Fruit fly (Drosophila melanogaster) whole organism, prepupa: ENCODE measurements around the gene CG13731.

ENCODE experiments used
- Blimp-1 ChIP-seq: fragments of 200-800 bp; sonication (Bioruptor generic); optimal IDR thresholded peaks from 3 replicates; lab custom pipeline; 2017; ENCODE audit warnings: missing biosample characterization, missing genetic modification characterization, mild to moderate bottlenecking, moderate library complexity, missing genetic modification reagents
- CG11294 ChIP-seq: fragments of 200-800 bp; sonication (Bioruptor generic); IDR thresholded peaks from 2 replicates; pipeline ENCODE4 v1.3.6; 2022; ENCODE audit warnings: missing biosample characterization, missing genetic modification characterization
- CG11902 ChIP-seq: fragments of 200-800 bp; sonication (Bioruptor generic); optimal IDR thresholded peaks from 3 replicates; lab custom pipeline; 2016; ENCODE audit warnings: missing biosample characterization, missing genetic modification characterization
- CG1621 ChIP-seq: fragments of 200-800 bp; sonication (Bioruptor generic); optimal IDR thresholded peaks from 3 replicates; lab custom pipeline; 2018; ENCODE audit warnings: missing biosample characterization, mild to moderate bottlenecking, missing genetic modification characterization
- CG16779 ChIP-seq: fragments of 200-800 bp; sonication (Bioruptor generic); optimal IDR thresholded peaks from 3 replicates; lab custom pipeline; 2017; ENCODE audit warnings: missing biosample characterization, mild to moderate bottlenecking, missing genetic modification characterization
- CG3032 ChIP-seq: fragments of 200-800 bp; optimal IDR thresholded peaks from 2 replicates; lab custom pipeline; 2019; ENCODE audit warnings: missing biosample characterization, mild to moderate bottlenecking, missing genetic modification characterization, moderate library complexity
- CG32006 ChIP-seq: fragments of 200-800 bp; sonication (Bioruptor generic); optimal IDR thresholded peaks from 3 replicates; lab custom pipeline; 2017; ENCODE audit warnings: missing biosample characterization, mild to moderate bottlenecking, missing genetic modification characterization
- CG3919 ChIP-seq: fragments of 200-800 bp; sonication (Bioruptor generic); optimal IDR thresholded peaks from 3 replicates; lab custom pipeline; 2016; ENCODE audit warnings: missing biosample characterization, missing genetic modification characterization
- CG6163 ChIP-seq: fragments of 200-800 bp; sonication (Bioruptor generic); IDR thresholded peaks from 3 replicates; pipeline ENCODE4 v1.3.6; 2022; ENCODE audit warnings: missing biosample characterization, missing genetic modification characterization
- CG6854 ChIP-seq: fragments of 200-800 bp; sonication (Bioruptor generic); optimal IDR thresholded peaks from 2 replicates; lab custom pipeline; 2017; ENCODE audit warnings: missing biosample characterization, mild to moderate bottlenecking, missing genetic modification characterization
- CG7368 ChIP-seq: fragments of 200-800 bp; sonication (Bioruptor generic); optimal IDR thresholded peaks from 3 replicates; lab custom pipeline; 2016; ENCODE audit warnings: missing biosample characterization, missing genetic modification characterization
- CG8119 ChIP-seq: fragments of 200-800 bp; sonication (Bioruptor generic); IDR thresholded peaks from 3 replicates; pipeline ENCODE4 v1.3.6; 2022; ENCODE audit warnings: missing biosample characterization, missing genetic modification characterization
- CG8632 ChIP-seq: fragments of 200-800 bp; sonication (Bioruptor generic); optimal IDR thresholded peaks from 3 replicates; lab custom pipeline; 2016; ENCODE audit warnings: missing biosample characterization, missing genetic modification characterization
- CG9139 ChIP-seq: fragments of 200-800 bp; sonication (Bioruptor generic); optimal IDR thresholded peaks from 3 replicates; lab custom pipeline; 2017; ENCODE audit warnings: missing biosample characterization, mild to moderate bottlenecking, missing genetic modification characterization
- Eip75B ChIP-seq: fragments of 200-800 bp; sonication (Bioruptor generic); optimal IDR thresholded peaks from 3 replicates; lab custom pipeline; 2016; ENCODE audit warnings: missing biosample characterization, missing genetic modification characterization
- Eip78C ChIP-seq: fragments of 200-800 bp; sonication (Bioruptor generic); peaks from one replicate; lab custom pipeline; 2016; ENCODE audit warnings: missing biosample characterization, missing genetic modification characterization
- Ets21C ChIP-seq: fragments of 200-800 bp; sonication (Bioruptor generic); optimal IDR thresholded peaks from 3 replicates; lab custom pipeline; 2016; ENCODE audit warnings: missing biosample characterization, missing genetic modification characterization
- Gug ChIP-seq: fragments of 200-800 bp; sonication (Bioruptor generic); IDR thresholded peaks from 2 replicates; pipeline ENCODE4 v1.3.6; 2022; ENCODE audit warnings: missing biosample characterization, missing genetic modification characterization
- Hr38 ChIP-seq: sonication (Bioruptor generic); optimal IDR thresholded peaks from 2 replicates; lab custom pipeline; 2016; ENCODE audit warnings: missing biosample characterization, missing genetic modification characterization
- Hr4 ChIP-seq: fragments of 200-800 bp; sonication (Bioruptor generic); optimal IDR thresholded peaks from 3 replicates; lab custom pipeline; 2016; ENCODE audit warnings: missing biosample characterization, missing genetic modification characterization
- Lpt ChIP-seq: fragments of 200-800 bp; sonication (Bioruptor generic); optimal IDR thresholded peaks from 3 replicates; lab custom pipeline; 2016; ENCODE audit warnings: missing biosample characterization, missing genetic modification characterization
- Met ChIP-seq: fragments of 200-800 bp; sonication (Bioruptor generic); optimal IDR thresholded peaks from 3 replicates; lab custom pipeline; 2016; ENCODE audit warnings: missing biosample characterization, missing genetic modification characterization
- Sox102F ChIP-seq: fragments of 200-800 bp; sonication (Bioruptor generic); optimal IDR thresholded peaks from 2 replicates; lab custom pipeline; 2016; ENCODE audit warnings: missing biosample characterization, mild to moderate bottlenecking, missing genetic modification characterization
- Sox14 ChIP-seq: fragments of 200-800 bp; sonication (Bioruptor generic); optimal IDR thresholded peaks from 3 replicates; lab custom pipeline; 2016; ENCODE audit warnings: missing biosample characterization, missing genetic modification characterization
- Sox15 ChIP-seq: fragments of 200-800 bp; sonication (Bioruptor generic); optimal IDR thresholded peaks from 3 replicates; lab custom pipeline; 2016; ENCODE audit warnings: missing biosample characterization, missing genetic modification characterization
- dac ChIP-seq: fragments of 200-800 bp; sonication (Bioruptor generic); optimal IDR thresholded peaks from 2 replicates; lab custom pipeline; 2017; ENCODE audit warnings: missing biosample characterization, mild to moderate bottlenecking, missing genetic modification characterization
- dsx ChIP-seq: fragments of 200-800 bp; optimal IDR thresholded peaks from 3 replicates; lab custom pipeline; 2019; ENCODE audit warnings: missing biosample characterization, mild to moderate bottlenecking, missing genetic modification characterization, moderate library complexity; ENCODE audit not compliant: poor library complexity, severe bottlenecking
- esn ChIP-seq: fragments of 200-800 bp; sonication (Bioruptor generic); optimal IDR thresholded peaks from 2 replicates; lab custom pipeline; 2016; ENCODE audit warnings: missing biosample characterization, mild to moderate bottlenecking, missing genetic modification characterization, moderate library complexity
- fd59A ChIP-seq: fragments of 200-800 bp; sonication (Bioruptor generic); optimal IDR thresholded peaks from 2 replicates; lab custom pipeline; 2017; ENCODE audit warnings: missing biosample characterization, mild to moderate bottlenecking, missing genetic modification characterization, missing genetic modification reagents
- fd85E ChIP-seq: fragments of 200-800 bp; sonication (Bioruptor generic); optimal IDR thresholded peaks from 3 replicates; lab custom pipeline; 2016; ENCODE audit warnings: missing biosample characterization, missing genetic modification characterization
- fkh ChIP-seq: fragments of 200-800 bp; sonication (Bioruptor generic); optimal IDR thresholded peaks from 3 replicates; lab custom pipeline; 2017; ENCODE audit warnings: missing biosample characterization, mild to moderate bottlenecking, missing genetic modification characterization, moderate library complexity
- lz ChIP-seq: fragments of 200-800 bp; sonication (Bioruptor generic); optimal IDR thresholded peaks from 3 replicates; lab custom pipeline; 2016; ENCODE audit warnings: missing biosample characterization, missing genetic modification characterization
- net ChIP-seq: fragments of 200-800 bp; sonication (Bioruptor generic); optimal IDR thresholded peaks from 3 replicates; lab custom pipeline; 2016; ENCODE audit warnings: missing biosample characterization, missing genetic modification characterization
- pdm3 ChIP-seq: fragments of 200-800 bp; sonication (Bioruptor generic); optimal IDR thresholded peaks from 3 replicates; lab custom pipeline; 2016; ENCODE audit warnings: missing biosample characterization, missing genetic modification characterization
- salr ChIP-seq, 2 experiments: fragments of 200-800 bp; sonication (Bioruptor generic); optimal IDR thresholded peaks; 3 replicates each; lab custom pipeline; 2016 to 2018; ENCODE audit warnings: missing biosample characterization in 2 of 2, missing genetic modification characterization in 2 of 2, mild to moderate bottlenecking in 1 of 2
- spab ChIP-seq: fragments of 200-800 bp; sonication (Bioruptor generic); optimal IDR thresholded peaks from 2 replicates; lab custom pipeline; 2017; ENCODE audit warnings: missing biosample characterization, mild to moderate bottlenecking, missing genetic modification characterization, missing genetic modification reagents
- svp ChIP-seq: fragments of 200-800 bp; sonication (Bioruptor generic); peaks from one replicate; lab custom pipeline; 2016; ENCODE audit warnings: missing biosample characterization, missing genetic modification characterization
- topi ChIP-seq: fragments of 200-800 bp; sonication (Bioruptor generic); optimal IDR thresholded peaks from 3 replicates; lab custom pipeline; 2016; ENCODE audit warnings: missing biosample characterization, missing genetic modification characterization
- vri ChIP-seq: fragments of 200-800 bp; sonication (Bioruptor generic); optimal IDR thresholded peaks from 3 replicates; lab custom pipeline; 2016; ENCODE audit warnings: missing biosample characterization, mild to moderate bottlenecking, missing genetic modification characterization

The CG13731 gene

dm6 chr3L:17394435-17395017, 5.8 kb upstream of the CG13731 start:
- no peak for TF ChIP-seq Lpt (GFP tag; lab: Kevin White, UChicago)
- TF ChIP-seq Hr4 (GFP tag; lab: Kevin White, UChicago), result no peak
- TF ChIP-seq CG6163 (GFP tag; lab: Robert Waterston, UW), result no peak
- no peak for TF ChIP-seq CG8119 (GFP tag; lab: Robert Waterston, UW)
- TF ChIP-seq fd85E (GFP tag; lab: Kevin White, UChicago), result no peak
- no peak for TF ChIP-seq CG11294 (GFP tag; lab: Robert Waterston, UW)
- TF ChIP-seq Sox15 (GFP tag; lab: Kevin White, UChicago), result no peak
- TF ChIP-seq CG11902 (GFP tag; lab: Kevin White, UChicago), result no peak
- TF ChIP-seq lz (GFP tag; lab: Kevin White, UChicago), result no peak
- TF ChIP-seq CG3919, result no peak
- no peak for TF ChIP-seq Sox102F (GFP tag; lab: Kevin White, UChicago)
- TF ChIP-seq CG8632 (GFP tag; lab: Kevin White, UChicago), result no peak
- TF ChIP-seq CG9139, result no peak
- no peak for TF ChIP-seq topi (GFP tag; lab: Kevin White, UChicago)
- no peak for TF ChIP-seq dsx (GFP tag; lab: Kevin White, UChicago)
- no peak for TF ChIP-seq Met (GFP tag; lab: Kevin White, UChicago)
- no peak for TF ChIP-seq Sox14 (GFP tag; lab: Kevin White, UChicago)

dm6 chr3L:17393098-17393497, 4.3 kb upstream of the CG13731 start:
- TF ChIP-seq Eip78C (GFP tag; lab: Kevin White, UChicago) (peak; percentile 6), CG1621 (tag; lab: Kevin White, UChicago) (no peak)

dm6 chr3L:17392412-17392811, 3.7 kb upstream of the CG13731 start:
- peak; percentile 27 for TF ChIP-seq svp (GFP tag; lab: Kevin White, UChicago)
- TF ChIP-seq Eip78C (GFP tag; lab: Kevin White, UChicago), result peak; percentile 23
- TF ChIP-seq CG7368 (GFP tag; lab: Kevin White, UChicago), result no peak
- peak; percentile 87 for TF ChIP-seq vri (GFP tag; lab: Kevin White, UChicago)
- peak; percentile 70 for TF ChIP-seq Blimp-1 (GFP tag; lab: Kevin White, UChicago)

- TF ChIP-seq pdm3 (GFP tag; lab: Kevin White, UChicago), result no peak
Measured at dm6 chr3L:17391132-17391531, 2.4 kb upstream of the CG13731 start.

dm6 chr3L:17386612-17387382, 2.0 kb downstream of the CG13731 start:
- no peak for TF ChIP-seq CG8632 (GFP tag; lab: Kevin White, UChicago)
- no peak for TF ChIP-seq Hr38

- TF ChIP-seq fd59A (GFP tag; lab: Kevin White, UChicago) (no peak), CG3032 (tag; lab: Kevin White, UChicago) (no peak), fkh (GFP tag; lab: Kevin White, UChicago) (no peak)
Measured at dm6 chr3L:17383714-17384113, 5.0 kb downstream of the CG13731 start.

- no peak for TF ChIP-seq Ets21C (GFP tag; lab: Kevin White, UChicago)
- no peak for TF ChIP-seq Sox14 (GFP tag; lab: Kevin White, UChicago)
- no peak for TF ChIP-seq CG32006 (GFP tag; lab: Kevin White, UChicago)
- TF ChIP-seq CG6854 (GFP tag; lab: Kevin White, UChicago), result no peak
- no peak for TF ChIP-seq Lpt (GFP tag; lab: Kevin White, UChicago)
- TF ChIP-seq CG11902 (GFP tag; lab: Kevin White, UChicago), result no peak
- no peak for TF ChIP-seq salr (GFP tag; optimal IDR thresholded peaks at IDR 0.05; lab: Kevin White, UChicago)
- TF ChIP-seq Gug (GFP tag; lab: Robert Waterston, UW), result no peak
- TF ChIP-seq pdm3 (GFP tag; lab: Kevin White, UChicago), result no peak
- TF ChIP-seq CG1621 (tag; lab: Kevin White, UChicago), result no peak
- TF ChIP-seq CG16779, result no peak
- TF ChIP-seq net (GFP tag; lab: Kevin White, UChicago), result no peak
- no peak for TF ChIP-seq esn (GFP tag; lab: Kevin White, UChicago)
- no peak for TF ChIP-seq Eip75B (GFP tag; lab: Kevin White, UChicago)
- TF ChIP-seq spab (GFP tag; lab: Kevin White, UChicago), result no peak
- no peak for TF ChIP-seq dac (GFP tag; lab: Kevin White, UChicago)
- no peak for TF ChIP-seq topi (GFP tag; lab: Kevin White, UChicago)
Measured at dm6 chr3L:17383285-17383684, 5.5 kb downstream of the CG13731 start.
